Worm (Caenorhabditis elegans) whole organism, L4 larva: ENCODE measurements around the gene C47A10.16.

ENCODE experiments used
- ZK546.5 ChIP-seq, 2 experiments: sonication (generic microtip); optimal IDR thresholded peaks; 2 replicates each; lab custom pipeline; 2017; ENCODE audit warnings: missing biosample characterization in 2 of 2, missing genetic modification characterization in 2 of 2
- ceh-82 ChIP-seq: sonication (generic microtip); optimal IDR thresholded peaks from 2 replicates; lab custom pipeline; 2017; ENCODE audit warnings: missing biosample characterization, missing genetic modification characterization
- fkh-10 ChIP-seq: fragments of 150-350 bp; optimal IDR thresholded peaks from 2 replicates; lab custom pipeline; 2014; ENCODE audit warnings: missing biosample characterization, missing genetic modification reagents, missing genetic modification characterization
- lin-39 ChIP-seq: fragments of 150-350 bp; optimal IDR thresholded peaks from 2 replicates; lab custom pipeline; 2014; ENCODE audit warnings: missing biosample characterization, missing genetic modification reagents, missing genetic modification characterization
- mdl-1 ChIP-seq, 2 experiments: fragments of 150-350 bp in 1 of 2; sonication (generic microtip) in 1 of 2; optimal IDR thresholded peaks; 2 replicates each; lab custom pipeline; 2014 to 2017; ENCODE audit warnings: missing biosample characterization in 2 of 2, missing genetic modification characterization in 2 of 2
- nhr-6 ChIP-seq: fragments of 150-350 bp; optimal IDR thresholded peaks from 2 replicates; lab custom pipeline; 2014; ENCODE audit warnings: missing biosample characterization, missing genetic modification characterization
- pha-4 ChIP-seq, 2 experiments: fragments of 150-350 bp in 1 of 2; fragments of 200-800 bp in 1 of 2; sonication (Bioruptor generic) in 1 of 2; IDR thresholded peaks in 1 of 2; optimal IDR thresholded peaks in 1 of 2; 2 replicates each; pipeline versions ENCODE4 v1.3.6 to Lab custom; 2014 to 2022; ENCODE audit warnings: missing genetic modification characterization in 2 of 2, missing genetic modification reagents in 2 of 2, missing biosample characterization in 1 of 2, missing compliant biosample characterization in 1 of 2
- unc-130 ChIP-seq: sonication (generic microtip); optimal IDR thresholded peaks from 2 replicates; lab custom pipeline; 2016; ENCODE audit warnings: missing genetic modification reagents, missing genetic modification characterization, missing compliant biosample characterization
- unc-39 ChIP-seq: sonication (generic microtip); optimal IDR thresholded peaks from 2 replicates; lab custom pipeline; 2017; ENCODE audit warnings: missing biosample characterization, missing genetic modification characterization

- no peak for TF ChIP-seq unc-39 (tag; lab: Kevin White, UChicago)
- no peak for TF ChIP-seq pha-4 (GFP tag; IDR thresholded peaks at IDR 0.05; lab: Robert Waterston, UW)
- no peak for TF ChIP-seq pha-4 (tag; optimal IDR thresholded peaks at IDR 0.05; lab: Kevin White, UChicago)
- TF ChIP-seq fkh-10 (GFP tag; lab: Kevin White, UChicago) = no peak
- no peak for TF ChIP-seq ceh-82 (tag; lab: Kevin White, UChicago)
- TF ChIP-seq unc-130 (GFP tag; lab: Kevin White, UChicago) = no peak
- no peak for TF ChIP-seq lin-39 (tag; lab: Kevin White, UChicago)
- no peak for TF ChIP-seq nhr-6 (tag; lab: Kevin White, UChicago)
- no peak for TF ChIP-seq mdl-1 (tag; optimal IDR thresholded peaks at IDR 0.05; lab: Kevin White, UChicago)
- TF ChIP-seq ZK546.5 (tag; optimal IDR thresholded peaks at IDR 0.05; lab: Kevin White, UChicago) = no peak
Observed at ce11 chrV:17780285-17780684, 15.3 kb upstream of the C47A10.16 start.
